Fruit fly (Drosophila melanogaster) whole organism, embryonic: ENCODE data around the gene CG7728.
A peak's percentile ranks its signal among the peaks of the same experiment; 100 is the strongest.

Source experiments
- Aef1 ChIP-seq: fragments of 200-800 bp; sonication (Bioruptor generic); IDR thresholded peaks from 3 replicates; pipeline ENCODE4 v1.3.6; 2022; ENCODE audit warnings: missing biosample characterization, missing genetic modification characterization
- Asciz ChIP-seq: fragments of 200-800 bp; sonication (Bioruptor generic); optimal IDR thresholded peaks from 2 replicates; lab custom pipeline; 2017; ENCODE audit warnings: missing biosample characterization, mild to moderate bottlenecking, missing genetic modification characterization, missing genetic modification reagents
- Awh ChIP-seq: fragments of 200-800 bp; sonication (Bioruptor generic); IDR thresholded peaks from 2 replicates; pipeline ENCODE4, ENCODE4 v1.3.6; 2022; ENCODE audit warnings: missing biosample characterization, missing genetic modification characterization
- CG11093 ChIP-seq: fragments of 200-800 bp; sonication (Bioruptor generic); IDR thresholded peaks from 3 replicates; pipeline ENCODE4 v1.3.6; 2022; ENCODE audit warnings: missing biosample characterization, missing genetic modification characterization
- CG11398 ChIP-seq: fragments of 200-800 bp; sonication (Bioruptor generic); optimal IDR thresholded peaks from 2 replicates; lab custom pipeline; 2016; ENCODE audit warnings: missing biosample characterization, missing genetic modification characterization
- CG12071 ChIP-seq: fragments of 200-800 bp; sonication (Bioruptor generic); optimal IDR thresholded peaks from 3 replicates; lab custom pipeline; 2018; ENCODE audit warnings: missing biosample characterization, mild to moderate bottlenecking, missing genetic modification characterization
- CG12391 ChIP-seq: fragments of 200-800 bp; sonication (Bioruptor generic); optimal IDR thresholded peaks from 3 replicates; lab custom pipeline; 2018; ENCODE audit warnings: missing biosample characterization, mild to moderate bottlenecking, missing genetic modification characterization, moderate library complexity
- CG12659 ChIP-seq: fragments of 200-800 bp; sonication (Bioruptor generic); optimal IDR thresholded peaks from 3 replicates; lab custom pipeline; 2017; ENCODE audit warnings: mild to moderate bottlenecking, missing biosample characterization, missing genetic modification reagents, missing genetic modification characterization
- CG1603 ChIP-seq: fragments of 200-800 bp; sonication (Bioruptor generic); optimal IDR thresholded peaks from 2 replicates; lab custom pipeline; 2019; ENCODE audit warnings: missing biosample characterization, mild to moderate bottlenecking, missing genetic modification characterization, moderate library complexity
- CG3163 ChIP-seq: fragments of 200-800 bp; sonication (Bioruptor generic); optimal IDR thresholded peaks from 3 replicates; lab custom pipeline; 2016; ENCODE audit warnings: missing biosample characterization, missing genetic modification characterization
- CG32532 ChIP-seq: fragments of 200-800 bp; sonication (Bioruptor generic); IDR thresholded peaks from 2 replicates; pipeline ENCODE4 v1.3.6; 2022; ENCODE audit warnings: missing biosample characterization, missing genetic modification characterization
- CG4424 ChIP-seq: fragments of 200-800 bp; sonication (Bioruptor generic); optimal IDR thresholded peaks from 3 replicates; lab custom pipeline; 2016; ENCODE audit warnings: missing biosample characterization, missing genetic modification characterization
- CG4617 ChIP-seq: fragments of 200-800 bp; sonication (Bioruptor generic); optimal IDR thresholded peaks from 3 replicates; lab custom pipeline; 2016; ENCODE audit warnings: missing biosample characterization, missing genetic modification characterization, borderline replicate concordance
- CG5180 ChIP-seq: fragments of 200-800 bp; sonication (Bioruptor generic); optimal IDR thresholded peaks from 3 replicates; lab custom pipeline; 2017; ENCODE audit warnings: missing biosample characterization, missing genetic modification characterization, mild to moderate bottlenecking, moderate library complexity, missing genetic modification reagents
- CG6854 ChIP-seq: fragments of 200-800 bp; sonication (Bioruptor generic); optimal IDR thresholded peaks from 3 replicates; lab custom pipeline; 2017; ENCODE audit warnings: missing biosample characterization, mild to moderate bottlenecking, missing genetic modification characterization
- CG7556 ChIP-seq: fragments of 200-800 bp; sonication (Bioruptor generic); optimal IDR thresholded peaks from 2 replicates; lab custom pipeline; 2017; ENCODE audit warnings: missing biosample characterization, mild to moderate bottlenecking, missing genetic modification characterization
- Chrac-16 ChIP-seq: fragments of 200-800 bp; sonication (Bioruptor generic); optimal IDR thresholded peaks from 3 replicates; lab custom pipeline; 2016; ENCODE audit warnings: missing biosample characterization, missing genetic modification characterization
- CrebB ChIP-seq: fragments of 200-800 bp; sonication (Bioruptor generic); optimal IDR thresholded peaks from 3 replicates; lab custom pipeline; 2018; ENCODE audit warnings: missing biosample characterization, mild to moderate bottlenecking, missing genetic modification characterization
- Dip3 ChIP-seq: fragments of 200-800 bp; sonication (Bioruptor generic); optimal IDR thresholded peaks from 3 replicates; lab custom pipeline; 2016; ENCODE audit warnings: missing biosample characterization, missing genetic modification characterization
- Doc2 ChIP-seq: fragments of 200-800 bp; sonication (Bioruptor generic); IDR thresholded peaks from 2 replicates; pipeline ENCODE4 v1.3.6; 2022; ENCODE audit warnings: missing biosample characterization, missing genetic modification characterization
- Drgx ChIP-seq: fragments of 200-800 bp; sonication (Bioruptor generic); IDR thresholded peaks from 2 replicates; pipeline ENCODE4 v1.3.6; 2022; ENCODE audit warnings: missing biosample characterization, missing genetic modification characterization
- Hr3 ChIP-seq: fragments of 200-800 bp; sonication (Bioruptor generic); optimal IDR thresholded peaks from 3 replicates; lab custom pipeline; 2016; ENCODE audit warnings: missing biosample characterization, missing genetic modification characterization
- Lim3 ChIP-seq: fragments of 200-800 bp; sonication (Bioruptor generic); IDR thresholded peaks from 2 replicates; pipeline ENCODE4 v1.3.6; 2022; ENCODE audit warnings: missing biosample characterization, missing genetic modification characterization
- Myb ChIP-seq: fragments of 200-800 bp; sonication (Bioruptor generic); optimal IDR thresholded peaks from 2 replicates; lab custom pipeline; 2016; ENCODE audit warnings: missing biosample characterization, missing genetic modification characterization
- NC2α ChIP-seq: fragments of 200-800 bp; sonication (Bioruptor generic); optimal IDR thresholded peaks from 2 replicates; lab custom pipeline; 2016; ENCODE audit warnings: missing biosample characterization, missing genetic modification characterization
- Oaz ChIP-seq: fragments of 200-800 bp; sonication (Bioruptor generic); IDR thresholded peaks from 2 replicates; pipeline ENCODE4 v1.3.6; 2022; ENCODE audit warnings: missing biosample characterization, missing genetic modification characterization
- Oli ChIP-seq: fragments of 200-800 bp; sonication (Bioruptor generic); optimal IDR thresholded peaks from 2 replicates; lab custom pipeline; 2018; ENCODE audit warnings: missing biosample characterization, mild to moderate bottlenecking, missing genetic modification characterization, moderate library complexity
- Sox102F ChIP-seq: fragments of 200-800 bp; sonication (Bioruptor generic); optimal IDR thresholded peaks from 2 replicates; lab custom pipeline; 2018; ENCODE audit warnings: missing biosample characterization, mild to moderate bottlenecking, missing genetic modification characterization, moderate library complexity
- Sry-δ ChIP-seq: fragments of 200-800 bp; sonication (Bioruptor generic); optimal IDR thresholded peaks from 2 replicates; lab custom pipeline; 2016; ENCODE audit warnings: missing biosample characterization, missing genetic modification characterization
- TFAM ChIP-seq: fragments of 200-800 bp; sonication (Bioruptor generic); optimal IDR thresholded peaks from 2 replicates; lab custom pipeline; 2017; ENCODE audit warnings: missing biosample characterization, missing genetic modification characterization, inconsistent platforms
- Tbp ChIP-seq: fragments of >200 bp; optimal IDR thresholded peaks from 2 replicates; lab custom pipeline; 2018; ENCODE audit warnings: missing biosample characterization, missing genetic modification characterization
- Vsx1 ChIP-seq: fragments of 200-800 bp; sonication (Bioruptor generic); optimal IDR thresholded peaks from 2 replicates; lab custom pipeline; 2017; ENCODE audit warnings: missing biosample characterization, mild to moderate bottlenecking, missing genetic modification characterization, missing genetic modification reagents
- ase ChIP-seq: fragments of 200-800 bp; sonication (Bioruptor generic); IDR thresholded peaks from 3 replicates; pipeline ENCODE4 v1.3.6; 2022; ENCODE audit warnings: missing biosample characterization, missing genetic modification characterization
- bab2 ChIP-seq: fragments of 200-800 bp; sonication (Bioruptor generic); optimal IDR thresholded peaks from 2 replicates; lab custom pipeline; 2016; ENCODE audit warnings: missing biosample characterization, missing genetic modification characterization
- bbx ChIP-seq: fragments of 200-800 bp; sonication (Bioruptor generic); IDR thresholded peaks from 2 replicates; pipeline ENCODE4 v1.3.6; 2022; ENCODE audit warnings: missing biosample characterization, missing genetic modification characterization; ENCODE audit not compliant: partially characterized antibody
- cato ChIP-seq: fragments of 200-800 bp; sonication (Bioruptor generic); optimal IDR thresholded peaks from 2 replicates; lab custom pipeline; 2016; ENCODE audit warnings: missing biosample characterization, missing genetic modification characterization, borderline replicate concordance
- dmrt99B ChIP-seq: fragments of 200-800 bp; sonication (Bioruptor generic); optimal IDR thresholded peaks from 2 replicates; lab custom pipeline; 2018; ENCODE audit warnings: missing biosample characterization, mild to moderate bottlenecking, missing genetic modification characterization, moderate library complexity
- esg ChIP-seq: fragments of 200-800 bp; sonication (Bioruptor generic); conservative IDR thresholded peaks from 2 replicates; pipeline ENCODE4 v1.3.6; 2022; ENCODE audit warnings: missing biosample characterization, missing genetic modification characterization
- eve ChIP-seq, 2 experiments: fragments of >200 bp; optimal IDR thresholded peaks; 2 replicates each; lab custom pipeline; 2017; ENCODE audit warnings: missing biosample characterization in 2 of 2, missing genetic modification characterization in 2 of 2
- gsb ChIP-seq: fragments of 200-800 bp; sonication (Bioruptor generic); IDR thresholded peaks from 2 replicates; pipeline ENCODE4 v1.3.6; 2022; ENCODE audit warnings: missing biosample characterization, missing genetic modification characterization
- h ChIP-seq: fragments of >200 bp; optimal IDR thresholded peaks from 2 replicates; lab custom pipeline; 2017
- lab ChIP-seq: fragments of 200-800 bp; sonication (Bioruptor generic); optimal IDR thresholded peaks from 3 replicates; lab custom pipeline; 2017; ENCODE audit warnings: missing biosample characterization, missing genetic modification characterization, mild to moderate bottlenecking, moderate library complexity, missing genetic modification reagents
- lbe ChIP-seq: fragments of 200-800 bp; sonication (Bioruptor generic); optimal IDR thresholded peaks from 2 replicates; lab custom pipeline; 2016; ENCODE audit warnings: missing biosample characterization, mild to moderate bottlenecking, missing genetic modification characterization
- onecut ChIP-seq: fragments of 200-800 bp; sonication (Bioruptor generic); IDR thresholded peaks from 2 replicates; pipeline ENCODE4 v1.3.6; 2022; ENCODE audit warnings: missing biosample characterization, missing genetic modification characterization
- pb ChIP-seq: fragments of 200-800 bp; sonication (Bioruptor generic); optimal IDR thresholded peaks from 3 replicates; lab custom pipeline; 2016; ENCODE audit warnings: missing biosample characterization, missing genetic modification characterization
- pita ChIP-seq: fragments of 200-800 bp; sonication (Bioruptor generic); optimal IDR thresholded peaks from 2 replicates; lab custom pipeline; 2017; ENCODE audit warnings: missing biosample characterization, mild to moderate bottlenecking, missing genetic modification characterization
- pzg ChIP-seq: fragments of 200-800 bp; sonication (Bioruptor generic); optimal IDR thresholded peaks from 3 replicates; lab custom pipeline; 2018; ENCODE audit warnings: missing biosample characterization, mild to moderate bottlenecking, missing genetic modification characterization, moderate library complexity
- row ChIP-seq: fragments of 200-800 bp; sonication (Bioruptor generic); IDR thresholded peaks from 3 replicates; pipeline ENCODE4 v1.3.6; 2022; ENCODE audit warnings: missing biosample characterization, missing genetic modification characterization
- ssp ChIP-seq: fragments of 200-800 bp; sonication (Bioruptor generic); IDR thresholded peaks from 2 replicates; pipeline ENCODE4 v1.3.6; 2022; ENCODE audit warnings: missing biosample characterization, missing genetic modification characterization
- toy ChIP-seq: fragments of 200-800 bp; sonication (Bioruptor generic); IDR thresholded peaks from 2 replicates; pipeline ENCODE4 v1.3.6; 2022; ENCODE audit warnings: missing biosample characterization, missing genetic modification characterization
- tx ChIP-seq: fragments of 200-800 bp; sonication (Bioruptor generic); optimal IDR thresholded peaks from 2 replicates; lab custom pipeline; 2016; ENCODE audit warnings: missing biosample characterization, missing genetic modification characterization
- wor ChIP-seq: fragments of 200-800 bp; sonication (Bioruptor generic); IDR thresholded peaks from 2 replicates; pipeline ENCODE4 v1.3.6; 2022; ENCODE audit warnings: missing biosample characterization, missing genetic modification characterization
- zf30C ChIP-seq: fragments of 200-800 bp; sonication (Bioruptor generic); optimal IDR thresholded peaks from 3 replicates; lab custom pipeline; 2018; ENCODE audit warnings: missing biosample characterization, mild to moderate bottlenecking, missing genetic modification characterization

CG7728 gene

DNA sequence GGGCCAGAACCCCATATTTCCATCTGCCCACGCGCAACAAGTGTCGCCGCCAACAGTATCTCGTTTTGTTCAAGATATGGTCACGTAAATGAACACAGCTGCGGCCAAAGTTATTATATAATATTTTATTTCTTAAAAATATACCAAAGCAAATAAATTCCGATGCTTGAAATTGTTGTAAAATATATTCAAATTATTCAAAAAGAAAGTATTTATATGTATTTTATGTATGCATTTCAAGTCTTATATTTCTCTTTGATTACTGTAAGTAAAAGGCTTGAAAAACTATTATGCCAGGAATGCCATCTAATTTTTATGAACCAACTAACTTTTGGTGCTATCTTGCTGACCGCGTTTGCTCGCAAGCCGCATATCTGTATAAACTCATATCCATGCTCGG lies 27.2 kb upstream of the CG7728 start (continued):
- TF ChIP-seq CG7556 (GFP tag; lab: Kevin White, UChicago) (no peak), Sry-δ (GFP tag; lab: Kevin White, UChicago) (no peak), lbe (GFP tag; lab: Kevin White, UChicago) (peak; percentile 31), Tbp (GFP tag; lab: Kevin White, UChicago) (no peak), ssp (GFP tag; lab: Robert Waterston, UW) (no peak), CG11398 (no peak), dmrt99B (tag; lab: Kevin White, UChicago) (peak; percentile 62), Vsx1 (GFP tag; lab: Kevin White, UChicago) (no peak), Chrac-16 (GFP tag; lab: Kevin White, UChicago) (no peak), esg (peak; percentile 40; the same call in 1 of the 2 replicates), Doc2 (GFP tag; lab: Robert Waterston, UW) (no peak), CG4617 (no peak), toy (GFP tag; lab: Robert Waterston, UW) (no peak), CG4424 (GFP tag; lab: Kevin White, UChicago) (peak; percentile 25), Myb (no peak), CG32532 (GFP tag; lab: Robert Waterston, UW) (no peak; the same call in 1 of the 2 replicates), pita (GFP tag; lab: Kevin White, UChicago) (no peak), CG12659 (peak; percentile 39), Aef1 (no peak), pb (GFP tag; lab: Kevin White, UChicago) (no peak), CG11093 (GFP tag; lab: Robert Waterston, UW) (no peak), CG3163 (no peak), Drgx (GFP tag; lab: Robert Waterston, UW) (peak; percentile 77), CG5180 (GFP tag; lab: Kevin White, UChicago) (no peak), Lim3 (GFP tag; lab: Robert Waterston, UW) (no peak), Oaz (no peak), TFAM (no peak), ase (no peak), NC2α (no peak), CG1603 (no peak), h (lab: Kevin White, UChicago) (no peak), pzg (GFP tag; lab: Kevin White, UChicago) (no peak), Oli (tag; lab: Kevin White, UChicago) (peak; percentile 54), Dip3 (GFP tag; lab: Kevin White, UChicago) (no peak), Hr3 (GFP tag; lab: Kevin White, UChicago) (no peak), CG12391 (tag; lab: Kevin White, UChicago) (no peak), wor (GFP tag; lab: Robert Waterston, UW) (0 out of 2 replicates have a peak, but pooled peaks have one; percentile 18), bbx (GFP tag; lab: Robert Waterston, UW) (no peak), row (GFP tag; lab: Robert Waterston, UW) (peak; percentile 70), bab2 (GFP tag; lab: Kevin White, UChicago) (no peak), cato (GFP tag; lab: Kevin White, UChicago) (no peak), lab (GFP tag; lab: Kevin White, UChicago) (peak; percentile 62), onecut (GFP tag; lab: Robert Waterston, UW) (0 out of 2 replicates have a peak, but pooled peaks have one; percentile 12), Sox102F (GFP tag; lab: Kevin White, UChicago) (no peak), CG6854 (no peak), CG12071 (no peak), gsb (GFP tag; lab: Robert Waterston, UW) (no peak), tx (GFP tag; lab: Kevin White, UChicago) (no peak), eve (GFP tag; optimal IDR thresholded peaks at IDR 0.05; lab: Kevin White, UChicago) (no peak), Asciz (GFP tag; lab: Kevin White, UChicago) (no peak), Awh (GFP tag; lab: Robert Waterston, UW) (no peak), zf30C (GFP tag; lab: Kevin White, UChicago) (no peak), CrebB (tag; lab: Kevin White, UChicago) (no peak)
